Fruit fly (Drosophila melanogaster) whole organism, embryonic: ENCODE data around the gene ind.

Source experiments
- CG1024 ChIP-seq: fragments of 200-800 bp; sonication (Bioruptor generic); IDR thresholded peaks from 2 replicates; pipeline ENCODE4 v1.3.6; 2022; ENCODE audit warnings: missing biosample characterization, missing genetic modification characterization
- CG10543 ChIP-seq: fragments of 200-800 bp; sonication (Bioruptor generic); optimal IDR thresholded peaks from 3 replicates; lab custom pipeline; 2017; ENCODE audit warnings: missing biosample characterization, mild to moderate bottlenecking, missing genetic modification characterization, moderate library complexity
- CG12219 ChIP-seq: fragments of 200-800 bp; sonication (Bioruptor generic); optimal IDR thresholded peaks from 3 replicates; lab custom pipeline; 2018; ENCODE audit warnings: missing biosample characterization, mild to moderate bottlenecking, missing genetic modification characterization
- CG1233 ChIP-seq: fragments of 200-800 bp; sonication (Bioruptor generic); optimal IDR thresholded peaks from 4 replicates; lab custom pipeline; 2018; ENCODE audit warnings: missing biosample characterization, mild to moderate bottlenecking, missing genetic modification characterization
- CG12391 ChIP-seq: fragments of 200-800 bp; sonication (Bioruptor generic); optimal IDR thresholded peaks from 3 replicates; lab custom pipeline; 2018; ENCODE audit warnings: missing biosample characterization, mild to moderate bottlenecking, missing genetic modification characterization, moderate library complexity
- CG13296 ChIP-seq: fragments of 200-800 bp; sonication (Bioruptor generic); optimal IDR thresholded peaks from 3 replicates; lab custom pipeline; 2018; ENCODE audit warnings: missing biosample characterization, mild to moderate bottlenecking, missing genetic modification characterization
- CG17385 ChIP-seq: fragments of 200-800 bp; sonication (Bioruptor generic); optimal IDR thresholded peaks from 3 replicates; lab custom pipeline; 2018; ENCODE audit warnings: missing biosample characterization, mild to moderate bottlenecking, missing genetic modification characterization
- CG17802 ChIP-seq: fragments of 200-800 bp; sonication (Bioruptor generic); optimal IDR thresholded peaks from 2 replicates; lab custom pipeline; 2018; ENCODE audit warnings: missing biosample characterization, mild to moderate bottlenecking, missing genetic modification characterization, moderate library complexity
- CG2120 ChIP-seq: fragments of 200-800 bp; sonication (Bioruptor generic); optimal IDR thresholded peaks from 3 replicates; lab custom pipeline; 2016; ENCODE audit warnings: missing biosample characterization, missing genetic modification characterization
- CG32767 ChIP-seq: fragments of 200-800 bp; sonication (Bioruptor generic); IDR thresholded peaks from 2 replicates; pipeline ENCODE4 v1.3.6; 2022; ENCODE audit warnings: missing biosample characterization, missing genetic modification characterization
- CG3281 ChIP-seq: fragments of 200-800 bp; sonication (Bioruptor generic); optimal IDR thresholded peaks from 3 replicates; lab custom pipeline; 2017; ENCODE audit warnings: missing biosample characterization, mild to moderate bottlenecking, missing genetic modification characterization
- CG4360 ChIP-seq: fragments of 200-800 bp; sonication (Bioruptor generic); IDR thresholded peaks from 2 replicates; pipeline ENCODE4 v1.3.6; 2022; ENCODE audit warnings: missing biosample characterization, missing genetic modification characterization
- CG4424 ChIP-seq: fragments of 200-800 bp; sonication (Bioruptor generic); optimal IDR thresholded peaks from 3 replicates; lab custom pipeline; 2016; ENCODE audit warnings: missing biosample characterization, missing genetic modification characterization
- CG4854 ChIP-seq: fragments of 200-800 bp; sonication (Bioruptor generic); optimal IDR thresholded peaks from 2 replicates; lab custom pipeline; 2016; ENCODE audit warnings: missing biosample characterization, missing genetic modification characterization, inconsistent platforms
- CG5180 ChIP-seq: fragments of 200-800 bp; sonication (Bioruptor generic); optimal IDR thresholded peaks from 3 replicates; lab custom pipeline; 2017; ENCODE audit warnings: missing biosample characterization, missing genetic modification characterization, mild to moderate bottlenecking, moderate library complexity, missing genetic modification reagents
- CG6175 ChIP-seq: fragments of 200-800 bp; sonication (Bioruptor generic); IDR thresholded peaks from 3 replicates; pipeline ENCODE4 v1.3.6; 2022; ENCODE audit warnings: missing biosample characterization, missing genetic modification characterization
- CG6254 ChIP-seq: fragments of 200-800 bp; sonication (Bioruptor generic); optimal IDR thresholded peaks from 3 replicates; lab custom pipeline; 2017; ENCODE audit warnings: mild to moderate bottlenecking, missing biosample characterization, missing genetic modification reagents, missing genetic modification characterization
- CG6689 ChIP-seq: fragments of 200-800 bp; sonication (Bioruptor generic); IDR thresholded peaks from 2 replicates; pipeline ENCODE4 v1.3.6; 2022; ENCODE audit warnings: missing biosample characterization, missing genetic modification characterization
- CG6813 ChIP-seq: fragments of 200-800 bp; sonication (Bioruptor generic); optimal IDR thresholded peaks from 2 replicates; lab custom pipeline; 2017; ENCODE audit warnings: missing biosample characterization, missing genetic modification characterization, mild to moderate bottlenecking, moderate library complexity, missing genetic modification reagents
- CG9817 ChIP-seq: fragments of 200-800 bp; sonication (Bioruptor generic); optimal IDR thresholded peaks from 2 replicates; lab custom pipeline; 2018; ENCODE audit warnings: missing biosample characterization, mild to moderate bottlenecking, missing genetic modification characterization, moderate library complexity
- D19A ChIP-seq: fragments of 200-800 bp; optimal IDR thresholded peaks from 3 replicates; lab custom pipeline; 2019; ENCODE audit warnings: missing biosample characterization, mild to moderate bottlenecking, missing genetic modification characterization, moderate library complexity
- Dfd ChIP-seq, 2 experiments: fragments of >200 bp; optimal IDR thresholded peaks; 2 replicates each; lab custom pipeline; 2017; ENCODE audit warnings: missing biosample characterization in 2 of 2, missing genetic modification characterization in 2 of 2
- Dref ChIP-seq: fragments of 200-800 bp; sonication (Bioruptor generic); IDR thresholded peaks from 2 replicates; pipeline ENCODE4 v1.3.6; 2022; ENCODE audit warnings: missing biosample characterization, missing genetic modification characterization
- E2f2 ChIP-seq: fragments of 200-800 bp; sonication (Bioruptor generic); IDR thresholded peaks from 2 replicates; pipeline ENCODE4 v1.3.6; 2022; ENCODE audit warnings: missing biosample characterization, missing genetic modification characterization
- Gug ChIP-seq: fragments of 200-800 bp; sonication (Bioruptor generic); IDR thresholded peaks from 4 replicates; pipeline ENCODE4 v1.3.6; 2022; ENCODE audit warnings: missing biosample characterization, missing genetic modification characterization
- HmgZ ChIP-seq: fragments of 200-800 bp; sonication (Bioruptor generic); optimal IDR thresholded peaks from 2 replicates; lab custom pipeline; 2018; ENCODE audit warnings: missing biosample characterization, mild to moderate bottlenecking, missing genetic modification characterization
- Med ChIP-seq: fragments of 200-800 bp; sonication (Bioruptor generic); peaks from one replicate; lab custom pipeline; 2016; ENCODE audit warnings: missing biosample characterization, missing genetic modification characterization, mild to moderate bottlenecking, inconsistent platforms, moderate library complexity
- Meics ChIP-seq: fragments of 200-800 bp; sonication (Bioruptor generic); optimal IDR thresholded peaks from 2 replicates; lab custom pipeline; 2017; ENCODE audit warnings: missing biosample characterization, mild to moderate bottlenecking, missing genetic modification characterization
- NC2β ChIP-seq: fragments of 200-800 bp; sonication (Bioruptor generic); optimal IDR thresholded peaks from 2 replicates; lab custom pipeline; 2016; ENCODE audit warnings: missing biosample characterization, missing genetic modification characterization
- Neu2 ChIP-seq: fragments of 200-800 bp; sonication (Bioruptor generic); optimal IDR thresholded peaks from 3 replicates; lab custom pipeline; 2016; ENCODE audit warnings: missing biosample characterization, missing genetic modification characterization, borderline replicate concordance
- PHDP ChIP-seq: fragments of 200-800 bp; sonication (Bioruptor generic); optimal IDR thresholded peaks from 3 replicates; lab custom pipeline; 2018; ENCODE audit warnings: missing biosample characterization, mild to moderate bottlenecking, missing genetic modification characterization, moderate library complexity
- Six4 ChIP-seq: fragments of 200-800 bp; sonication (Bioruptor generic); optimal IDR thresholded peaks from 2 replicates; lab custom pipeline; 2016; ENCODE audit warnings: missing biosample characterization, missing genetic modification characterization
- Xrp1 ChIP-seq: fragments of 200-800 bp; sonication (Bioruptor generic); IDR thresholded peaks from 2 replicates; pipeline ENCODE4 v1.3.6; 2022; ENCODE audit warnings: missing biosample characterization, missing genetic modification characterization
- cas ChIP-seq: fragments of 200-800 bp; sonication (Bioruptor generic); IDR thresholded peaks from 2 replicates; pipeline ENCODE4 v1.3.6; 2022; ENCODE audit warnings: missing biosample characterization, missing genetic modification characterization
- dan ChIP-seq: fragments of 200-800 bp; sonication (Bioruptor generic); IDR thresholded peaks from 2 replicates; pipeline ENCODE4 v1.3.6; 2022; ENCODE audit warnings: missing biosample characterization, missing genetic modification characterization
- danr ChIP-seq: fragments of 200-800 bp; sonication (Bioruptor generic); IDR thresholded peaks from 2 replicates; pipeline ENCODE4 v1.3.6; 2022; ENCODE audit warnings: missing biosample characterization, missing genetic modification characterization
- dmrt99B ChIP-seq: fragments of 200-800 bp; sonication (Bioruptor generic); optimal IDR thresholded peaks from 2 replicates; lab custom pipeline; 2018; ENCODE audit warnings: missing biosample characterization, mild to moderate bottlenecking, missing genetic modification characterization, moderate library complexity
- esg ChIP-seq: fragments of 200-800 bp; sonication (Bioruptor generic); conservative IDR thresholded peaks from 2 replicates; pipeline ENCODE4 v1.3.6; 2022; ENCODE audit warnings: missing biosample characterization, missing genetic modification characterization
- exex ChIP-seq: fragments of 200-800 bp; sonication (Bioruptor generic); optimal IDR thresholded peaks from 4 replicates; lab custom pipeline; 2018; ENCODE audit warnings: missing biosample characterization, mild to moderate bottlenecking, missing genetic modification characterization, moderate library complexity
- lab ChIP-seq: fragments of 200-800 bp; sonication (Bioruptor generic); optimal IDR thresholded peaks from 3 replicates; lab custom pipeline; 2017; ENCODE audit warnings: missing biosample characterization, missing genetic modification characterization, mild to moderate bottlenecking, moderate library complexity, missing genetic modification reagents
- maf-S ChIP-seq: fragments of 200-800 bp; sonication (Bioruptor generic); optimal IDR thresholded peaks from 2 replicates; lab custom pipeline; 2016; ENCODE audit warnings: missing biosample characterization, missing genetic modification characterization
- mld ChIP-seq: fragments of 200-800 bp; sonication (Bioruptor generic); IDR thresholded peaks from 3 replicates; pipeline ENCODE4 v1.3.6; 2022; ENCODE audit warnings: missing biosample characterization, missing genetic modification characterization; ENCODE audit not compliant: partially characterized antibody
- nom ChIP-seq: fragments of 200-800 bp; sonication (Bioruptor generic); optimal IDR thresholded peaks from 2 replicates; lab custom pipeline; 2017; ENCODE audit warnings: missing biosample characterization, missing genetic modification characterization, mild to moderate bottlenecking, moderate library complexity, missing genetic modification reagents
- oc ChIP-seq: fragments of 200-800 bp; sonication (Bioruptor generic); optimal IDR thresholded peaks from 2 replicates; lab custom pipeline; 2018; ENCODE audit warnings: missing biosample characterization, mild to moderate bottlenecking, missing genetic modification characterization, moderate library complexity
- onecut ChIP-seq: fragments of 200-800 bp; sonication (Bioruptor generic); IDR thresholded peaks from 2 replicates; pipeline ENCODE4 v1.3.6; 2022; ENCODE audit warnings: missing biosample characterization, missing genetic modification characterization
- ranshi ChIP-seq: fragments of 200-800 bp; sonication (Bioruptor generic); IDR thresholded peaks from 2 replicates; pipeline ENCODE4 v1.3.6; 2022; ENCODE audit warnings: missing biosample characterization, missing genetic modification characterization
- sens ChIP-seq: fragments of 200-800 bp; sonication (Bioruptor generic); peaks from one replicate; lab custom pipeline; 2016; ENCODE audit warnings: missing biosample characterization, missing genetic modification characterization
- sima ChIP-seq: fragments of 200-800 bp; sonication (Bioruptor generic); optimal IDR thresholded peaks from 2 replicates; lab custom pipeline; 2016; ENCODE audit warnings: missing biosample characterization, missing genetic modification characterization
- stc ChIP-seq: fragments of 200-800 bp; sonication (Bioruptor generic); IDR thresholded peaks from 2 replicates; pipeline ENCODE4 v1.3.6; 2022; ENCODE audit warnings: missing biosample characterization, missing genetic modification characterization
- sug ChIP-seq: fragments of 200-800 bp; optimal IDR thresholded peaks from 2 replicates; lab custom pipeline; 2019; ENCODE audit warnings: missing biosample characterization, mild to moderate bottlenecking, missing genetic modification characterization, moderate library complexity
- trh ChIP-seq: fragments of 200-800 bp; sonication (Bioruptor generic); optimal IDR thresholded peaks from 2 replicates; lab custom pipeline; 2016; ENCODE audit warnings: missing biosample characterization, missing genetic modification characterization
- vnd ChIP-seq: fragments of 200-800 bp; sonication (Bioruptor generic); IDR thresholded peaks from 3 replicates; pipeline ENCODE4 v1.3.6; 2022; ENCODE audit warnings: missing biosample characterization, missing genetic modification characterization; ENCODE audit not compliant: partially characterized antibody

Gene ind

dm6 chr3L:14992807-14993206, 50.9 kb downstream of the ind start (continued):
- no peak for TF ChIP-seq CG6813 (GFP tag; lab: Kevin White, UChicago)
- no peak for TF ChIP-seq Gug
- peak; percentile 20 for TF ChIP-seq HmgZ
- TF ChIP-seq CG4854 (GFP tag; lab: Kevin White, UChicago), result no peak
- TF ChIP-seq stc, result no peak
- TF ChIP-seq CG32767 (GFP tag; lab: Robert Waterston, UW), result no peak
- TF ChIP-seq esg (GFP tag; lab: Robert Waterston, UW), result no peak
- TF ChIP-seq Dref, result no peak
- TF ChIP-seq cas (GFP tag; lab: Robert Waterston, UW), result no peak
- TF ChIP-seq CG12219 (GFP tag; lab: Kevin White, UChicago), result no peak
- TF ChIP-seq Med (GFP tag; lab: Kevin White, UChicago), result peak; percentile 57
- no peak for TF ChIP-seq CG6254 (GFP tag; lab: Kevin White, UChicago)
- no peak for TF ChIP-seq maf-S
- TF ChIP-seq CG9817 (tag; lab: Kevin White, UChicago), result no peak
- TF ChIP-seq danr (GFP tag; lab: Robert Waterston, UW), result no peak
- TF ChIP-seq CG6175 (GFP tag; lab: Robert Waterston, UW), result no peak
- peak; percentile 26 for TF ChIP-seq CG10543 (GFP tag; lab: Kevin White, UChicago)
- no peak for TF ChIP-seq CG17802 (tag; lab: Kevin White, UChicago)
- peak; percentile 35 for TF ChIP-seq sug (tag; lab: Kevin White, UChicago)
- no peak for TF ChIP-seq sens (GFP tag; lab: Kevin White, UChicago)
- peak; percentile 59 for TF ChIP-seq CG13296 (GFP tag; lab: Kevin White, UChicago)
- no peak for TF ChIP-seq Neu2
- TF ChIP-seq ranshi (GFP tag; lab: Robert Waterston, UW), result no peak
- no peak for TF ChIP-seq CG1024 (GFP tag; lab: Robert Waterston, UW)
- no peak for TF ChIP-seq vnd (GFP tag; lab: Robert Waterston, UW)
- TF ChIP-seq dmrt99B (tag; lab: Kevin White, UChicago), result no peak
- no peak for TF ChIP-seq D19A (tag; lab: Kevin White, UChicago)
- no peak for TF ChIP-seq Six4 (GFP tag; lab: Kevin White, UChicago)
- TF ChIP-seq Meics (GFP tag; lab: Kevin White, UChicago), result peak; percentile 20
- TF ChIP-seq CG5180 (GFP tag; lab: Kevin White, UChicago), result no peak
- TF ChIP-seq CG1233 (GFP tag; lab: Kevin White, UChicago), result no peak
- peak; percentile 6 for TF ChIP-seq exex (tag; lab: Kevin White, UChicago)
- TF ChIP-seq Dfd (GFP tag; optimal IDR thresholded peaks at IDR 0.05; lab: Kevin White, UChicago), result no peak
- TF ChIP-seq E2f2 (GFP tag; lab: Robert Waterston, UW), result no peak
- TF ChIP-seq nom (GFP tag; lab: Kevin White, UChicago), result no peak
- no peak for TF ChIP-seq CG12391 (tag; lab: Kevin White, UChicago)
- TF ChIP-seq PHDP (tag; lab: Kevin White, UChicago), result peak; percentile 34
- no peak for TF ChIP-seq CG17385
- TF ChIP-seq onecut, result no peak
- no peak for TF ChIP-seq oc (tag; lab: Kevin White, UChicago)
- TF ChIP-seq CG4424 (GFP tag; lab: Kevin White, UChicago), result no peak
- TF ChIP-seq CG3281, result peak; percentile 24
- TF ChIP-seq lab (GFP tag; lab: Kevin White, UChicago), result peak; percentile 33
- TF ChIP-seq CG4360 (GFP tag; lab: Robert Waterston, UW), result no peak
- no peak for TF ChIP-seq trh (GFP tag; lab: Kevin White, UChicago)
- TF ChIP-seq dan, result no peak
- TF ChIP-seq Xrp1 (GFP tag; lab: Robert Waterston, UW), result no peak
- TF ChIP-seq NC2β, result no peak
- TF ChIP-seq sima (GFP tag; lab: Kevin White, UChicago), result no peak
- TF ChIP-seq CG2120 (GFP tag; lab: Kevin White, UChicago), result no peak
- TF ChIP-seq CG6689 (GFP tag; lab: Robert Waterston, UW), result no peak
- no peak for TF ChIP-seq mld (GFP tag; lab: Robert Waterston, UW)
